Fruit fly (Drosophila melanogaster) whole organism, prepupa: Measurements from ENCODE around the gene CG32032.

Experiments
- Blimp-1 ChIP-seq: fragments of 200-800 bp; sonication (Bioruptor generic); optimal IDR thresholded peaks from 3 replicates; lab custom pipeline; 2017; ENCODE audit warnings: missing biosample characterization, missing genetic modification characterization, mild to moderate bottlenecking, moderate library complexity, missing genetic modification reagents
- CG10631 ChIP-seq: fragments of 200-800 bp; sonication (Bioruptor generic); optimal IDR thresholded peaks from 2 replicates; lab custom pipeline; 2016; ENCODE audit warnings: missing biosample characterization, missing genetic modification characterization
- CG11294 ChIP-seq: fragments of 200-800 bp; sonication (Bioruptor generic); IDR thresholded peaks from 2 replicates; pipeline ENCODE4 v1.3.6; 2022; ENCODE audit warnings: missing biosample characterization, missing genetic modification characterization
- CG11762 ChIP-seq: fragments of 200-800 bp; sonication (Bioruptor generic); optimal IDR thresholded peaks from 3 replicates; lab custom pipeline; 2016; ENCODE audit warnings: missing biosample characterization, missing genetic modification characterization; ENCODE audit not compliant: insufficient read depth
- CG15336 ChIP-seq: fragments of 200-800 bp; sonication (Bioruptor generic); IDR thresholded peaks from 2 replicates; pipeline ENCODE4 v1.3.6; 2022; ENCODE audit warnings: missing biosample characterization, missing genetic modification characterization
- CG1621 ChIP-seq: fragments of 200-800 bp; sonication (Bioruptor generic); optimal IDR thresholded peaks from 3 replicates; lab custom pipeline; 2018; ENCODE audit warnings: missing biosample characterization, mild to moderate bottlenecking, missing genetic modification characterization
- CG16779 ChIP-seq: fragments of 200-800 bp; sonication (Bioruptor generic); optimal IDR thresholded peaks from 3 replicates; lab custom pipeline; 2017; ENCODE audit warnings: missing biosample characterization, mild to moderate bottlenecking, missing genetic modification characterization
- CG3032 ChIP-seq: fragments of 200-800 bp; optimal IDR thresholded peaks from 2 replicates; lab custom pipeline; 2019; ENCODE audit warnings: missing biosample characterization, mild to moderate bottlenecking, missing genetic modification characterization, moderate library complexity
- CG31627 ChIP-seq: fragments of 200-800 bp; sonication (Bioruptor generic); optimal IDR thresholded peaks from 3 replicates; lab custom pipeline; 2016; ENCODE audit warnings: missing biosample characterization, missing genetic modification characterization
- CG32006 ChIP-seq: fragments of 200-800 bp; sonication (Bioruptor generic); optimal IDR thresholded peaks from 3 replicates; lab custom pipeline; 2017; ENCODE audit warnings: missing biosample characterization, mild to moderate bottlenecking, missing genetic modification characterization
- CG4318 ChIP-seq: fragments of 200-800 bp; sonication (Bioruptor generic); optimal IDR thresholded peaks from 3 replicates; lab custom pipeline; 2017; ENCODE audit warnings: missing biosample characterization, mild to moderate bottlenecking, missing genetic modification characterization
- CG6276 ChIP-seq: fragments of 200-800 bp; sonication (Bioruptor generic); optimal IDR thresholded peaks from 2 replicates; lab custom pipeline; 2017; ENCODE audit warnings: missing biosample characterization, mild to moderate bottlenecking, missing genetic modification characterization
- CG6792 ChIP-seq: fragments of 200-800 bp; sonication (Bioruptor generic); optimal IDR thresholded peaks from 3 replicates; lab custom pipeline; 2016; ENCODE audit warnings: missing biosample characterization, missing genetic modification characterization
- CG6808 ChIP-seq: fragments of 200-800 bp; sonication (Bioruptor generic); optimal IDR thresholded peaks from 3 replicates; lab custom pipeline; 2017; ENCODE audit warnings: missing biosample characterization, missing genetic modification characterization, mild to moderate bottlenecking, moderate library complexity, missing genetic modification reagents
- CG7368 ChIP-seq: fragments of 200-800 bp; sonication (Bioruptor generic); optimal IDR thresholded peaks from 3 replicates; lab custom pipeline; 2016; ENCODE audit warnings: missing biosample characterization, missing genetic modification characterization
- CG8319 ChIP-seq: fragments of 200-800 bp; sonication (Bioruptor generic); optimal IDR thresholded peaks from 3 replicates; lab custom pipeline; 2016; ENCODE audit warnings: missing biosample characterization, missing genetic modification characterization
- CG8632 ChIP-seq: fragments of 200-800 bp; sonication (Bioruptor generic); optimal IDR thresholded peaks from 3 replicates; lab custom pipeline; 2016; ENCODE audit warnings: missing biosample characterization, missing genetic modification characterization
- CG9139 ChIP-seq: fragments of 200-800 bp; sonication (Bioruptor generic); optimal IDR thresholded peaks from 3 replicates; lab custom pipeline; 2017; ENCODE audit warnings: missing biosample characterization, mild to moderate bottlenecking, missing genetic modification characterization
- Eip78C ChIP-seq: fragments of 200-800 bp; sonication (Bioruptor generic); peaks from one replicate; lab custom pipeline; 2016; ENCODE audit warnings: missing biosample characterization, missing genetic modification characterization
- Eip93F ChIP-seq: fragments of 200-800 bp; sonication (Bioruptor generic); optimal IDR thresholded peaks from 2 replicates; lab custom pipeline; 2016; ENCODE audit warnings: missing biosample characterization, mild to moderate bottlenecking, missing genetic modification characterization
- Hr38 ChIP-seq: sonication (Bioruptor generic); optimal IDR thresholded peaks from 2 replicates; lab custom pipeline; 2016; ENCODE audit warnings: missing biosample characterization, missing genetic modification characterization
- Hr39 ChIP-seq: fragments of 200-800 bp; sonication (Bioruptor generic); optimal IDR thresholded peaks from 2 replicates; lab custom pipeline; 2016; ENCODE audit warnings: missing biosample characterization, missing genetic modification characterization
- Met ChIP-seq: fragments of 200-800 bp; sonication (Bioruptor generic); optimal IDR thresholded peaks from 3 replicates; lab custom pipeline; 2016; ENCODE audit warnings: missing biosample characterization, missing genetic modification characterization
- OdsH ChIP-seq: fragments of 200-800 bp; sonication (Bioruptor generic); optimal IDR thresholded peaks from 3 replicates; lab custom pipeline; 2016; ENCODE audit warnings: missing biosample characterization, missing genetic modification characterization
- Sox14 ChIP-seq: fragments of 200-800 bp; sonication (Bioruptor generic); optimal IDR thresholded peaks from 3 replicates; lab custom pipeline; 2016; ENCODE audit warnings: missing biosample characterization, missing genetic modification characterization
- acj6 ChIP-seq: fragments of 200-800 bp; sonication (Bioruptor generic); optimal IDR thresholded peaks from 3 replicates; lab custom pipeline; 2016; ENCODE audit warnings: missing biosample characterization, missing genetic modification characterization
- cyc ChIP-seq: fragments of 200-800 bp; sonication (Bioruptor generic); optimal IDR thresholded peaks from 3 replicates; lab custom pipeline; 2016; ENCODE audit warnings: missing biosample characterization, missing genetic modification characterization
- dac ChIP-seq: fragments of 200-800 bp; sonication (Bioruptor generic); optimal IDR thresholded peaks from 2 replicates; lab custom pipeline; 2017; ENCODE audit warnings: missing biosample characterization, mild to moderate bottlenecking, missing genetic modification characterization
- dsx ChIP-seq: fragments of 200-800 bp; optimal IDR thresholded peaks from 3 replicates; lab custom pipeline; 2019; ENCODE audit warnings: missing biosample characterization, mild to moderate bottlenecking, missing genetic modification characterization, moderate library complexity; ENCODE audit not compliant: poor library complexity, severe bottlenecking
- eg ChIP-seq: fragments of 200-800 bp; sonication (Bioruptor generic); IDR thresholded peaks from 3 replicates; pipeline ENCODE4 v1.3.6; 2022; ENCODE audit warnings: missing biosample characterization, missing genetic modification characterization
- esn ChIP-seq: fragments of 200-800 bp; sonication (Bioruptor generic); optimal IDR thresholded peaks from 2 replicates; lab custom pipeline; 2016; ENCODE audit warnings: missing biosample characterization, mild to moderate bottlenecking, missing genetic modification characterization, moderate library complexity
- fd59A ChIP-seq: fragments of 200-800 bp; sonication (Bioruptor generic); optimal IDR thresholded peaks from 2 replicates; lab custom pipeline; 2017; ENCODE audit warnings: missing biosample characterization, mild to moderate bottlenecking, missing genetic modification characterization, missing genetic modification reagents
- fd85E ChIP-seq: fragments of 200-800 bp; sonication (Bioruptor generic); optimal IDR thresholded peaks from 3 replicates; lab custom pipeline; 2016; ENCODE audit warnings: missing biosample characterization, missing genetic modification characterization
- fkh ChIP-seq: fragments of 200-800 bp; sonication (Bioruptor generic); optimal IDR thresholded peaks from 3 replicates; lab custom pipeline; 2017; ENCODE audit warnings: missing biosample characterization, mild to moderate bottlenecking, missing genetic modification characterization, moderate library complexity
- net ChIP-seq: fragments of 200-800 bp; sonication (Bioruptor generic); optimal IDR thresholded peaks from 3 replicates; lab custom pipeline; 2016; ENCODE audit warnings: missing biosample characterization, missing genetic modification characterization
- pdm3 ChIP-seq: fragments of 200-800 bp; sonication (Bioruptor generic); optimal IDR thresholded peaks from 3 replicates; lab custom pipeline; 2016; ENCODE audit warnings: missing biosample characterization, missing genetic modification characterization
- salr ChIP-seq, 2 experiments: fragments of 200-800 bp; sonication (Bioruptor generic); optimal IDR thresholded peaks; 3 replicates each; lab custom pipeline; 2016 to 2018; ENCODE audit warnings: missing biosample characterization in 2 of 2, missing genetic modification characterization in 2 of 2, mild to moderate bottlenecking in 1 of 2
- spab ChIP-seq: fragments of 200-800 bp; sonication (Bioruptor generic); optimal IDR thresholded peaks from 2 replicates; lab custom pipeline; 2017; ENCODE audit warnings: missing biosample characterization, mild to moderate bottlenecking, missing genetic modification characterization, missing genetic modification reagents
- ss ChIP-seq, 2 experiments: fragments of 200-800 bp; sonication (Bioruptor generic); optimal IDR thresholded peaks; 2 replicates in 1 of 2; 3 replicates in 1 of 2; lab custom pipeline; 2017 to 2018; ENCODE audit warnings: mild to moderate bottlenecking in 2 of 2, missing biosample characterization in 2 of 2, missing genetic modification characterization in 2 of 2, moderate library complexity in 1 of 2
- svp ChIP-seq: fragments of 200-800 bp; sonication (Bioruptor generic); peaks from one replicate; lab custom pipeline; 2016; ENCODE audit warnings: missing biosample characterization, missing genetic modification characterization
- topi ChIP-seq: fragments of 200-800 bp; sonication (Bioruptor generic); optimal IDR thresholded peaks from 3 replicates; lab custom pipeline; 2016; ENCODE audit warnings: missing biosample characterization, missing genetic modification characterization
- vri ChIP-seq: fragments of 200-800 bp; sonication (Bioruptor generic); optimal IDR thresholded peaks from 3 replicates; lab custom pipeline; 2016; ENCODE audit warnings: missing biosample characterization, mild to moderate bottlenecking, missing genetic modification characterization

CG32032 gene

dm6 chr3L:9065997-9066441 lies 26.8 kb upstream of the CG32032 start, which contains the start of gene Argk1 (continued):
- TF ChIP-seq CG8319 (GFP tag; lab: Kevin White, UChicago) = no peak
- TF ChIP-seq CG16779 (tag; lab: Kevin White, UChicago) = no peak
- TF ChIP-seq Eip78C (GFP tag; lab: Kevin White, UChicago) = peak; percentile 57
- TF ChIP-seq CG7368 (GFP tag; lab: Kevin White, UChicago) = no peak
- TF ChIP-seq CG9139 = no peak
- no peak for TF ChIP-seq CG10631
- TF ChIP-seq CG11294 = peak; percentile 38; the same call in 1 of the 2 replicates
- TF ChIP-seq CG3032 (tag; lab: Kevin White, UChicago) = peak; percentile 59
- peak; percentile 76 for TF ChIP-seq CG32006 (GFP tag; lab: Kevin White, UChicago)
- TF ChIP-seq pdm3 (GFP tag; lab: Kevin White, UChicago) = peak; percentile 49
- TF ChIP-seq topi = no peak
- TF ChIP-seq Blimp-1 (GFP tag; lab: Kevin White, UChicago) = no peak
- TF ChIP-seq fd59A (GFP tag; lab: Kevin White, UChicago) = no peak
- no peak for TF ChIP-seq Hr38 (GFP tag; lab: Kevin White, UChicago)
- TF ChIP-seq dsx = peak; percentile 28
- TF ChIP-seq CG11762 = no peak
- TF ChIP-seq svp (GFP tag; lab: Kevin White, UChicago) = no peak
- peak in 1 of 2 experiments; percentile 65 for TF ChIP-seq salr (GFP tag; optimal IDR thresholded peaks at IDR 0.05; lab: Kevin White, UChicago)
- TF ChIP-seq ss (GFP tag; optimal IDR thresholded peaks at IDR 0.05; lab: Kevin White, UChicago) = no peak
- TF ChIP-seq CG6276 = peak; percentile 5

- peak; percentile 23 for TF ChIP-seq fkh (GFP tag; lab: Kevin White, UChicago)
- TF ChIP-seq OdsH (GFP tag; lab: Kevin White, UChicago) = no peak
- no peak for TF ChIP-seq spab (GFP tag; lab: Kevin White, UChicago)
- TF ChIP-seq svp (GFP tag; lab: Kevin White, UChicago) = peak; percentile 67
Observed at dm6 chr3L:9066509-9067021, 26.3 kb upstream of the CG32032 start.

- TF ChIP-seq esn (GFP tag; lab: Kevin White, UChicago) (no peak), CG8632 (GFP tag; lab: Kevin White, UChicago) (no peak), cyc (GFP tag; lab: Kevin White, UChicago) (no peak), svp (GFP tag; lab: Kevin White, UChicago) (peak; percentile 51), Met (GFP tag; lab: Kevin White, UChicago) (peak; percentile 15), vri (GFP tag; lab: Kevin White, UChicago) (no peak), Eip93F (GFP tag; lab: Kevin White, UChicago) (peak; percentile 22), fkh (GFP tag; lab: Kevin White, UChicago) (peak; percentile 92), CG15336 (GFP tag; lab: Robert Waterston, UW) (no peak), CG31627 (GFP tag; lab: Kevin White, UChicago) (no peak), CG11762 (no peak), CG8319 (GFP tag; lab: Kevin White, UChicago) (no peak), CG3032 (tag; lab: Kevin White, UChicago) (no peak)
Observed at dm6 chr3L:9072062-9072730, 20.7 kb upstream of the CG32032 start.

dm6 chr3L:9072731-9073385 lies 20.0 kb upstream of the CG32032 start, which contains the start of the genes CG4911 and CG4942:
Gene CG4911, minus strand, starts transcription at chr3L:9072731.
Gene CG4942, plus strand, starts transcription at chr3L:9073105.
- no peak for TF ChIP-seq ss (GFP tag; optimal IDR thresholded peaks at IDR 0.05; lab: Kevin White, UChicago)
- peak; percentile 46 for TF ChIP-seq CG6792
- no peak for TF ChIP-seq CG1621 (tag; lab: Kevin White, UChicago)
- TF ChIP-seq fd59A (GFP tag; lab: Kevin White, UChicago) = peak; percentile 15
- TF ChIP-seq CG8632 (GFP tag; lab: Kevin White, UChicago) = peak; percentile 39
- peak; percentile 81 for TF ChIP-seq eg (GFP tag; lab: Robert Waterston, UW)
- no peak for TF ChIP-seq spab (GFP tag; lab: Kevin White, UChicago)
- no peak for TF ChIP-seq CG6808 (GFP tag; lab: Kevin White, UChicago)
- peak; percentile 37 for TF ChIP-seq CG4318
- TF ChIP-seq CG16779 (tag; lab: Kevin White, UChicago) = no peak
- TF ChIP-seq fd85E (GFP tag; lab: Kevin White, UChicago) = no peak
- TF ChIP-seq Sox14 (GFP tag; lab: Kevin White, UChicago) = peak; percentile 79
- no peak for TF ChIP-seq net (GFP tag; lab: Kevin White, UChicago)
- TF ChIP-seq acj6 = peak; percentile 72
- TF ChIP-seq OdsH (GFP tag; lab: Kevin White, UChicago) = peak; percentile 67
- TF ChIP-seq dac (GFP tag; lab: Kevin White, UChicago) = no peak
- TF ChIP-seq Eip93F (GFP tag; lab: Kevin White, UChicago) = no peak
- peak; percentile 52; the same call in 1 of the 2 replicates for TF ChIP-seq CG15336 (GFP tag; lab: Robert Waterston, UW)
- peak; percentile 87 for TF ChIP-seq Hr39 (GFP tag; lab: Kevin White, UChicago)
